Fruit fly (Drosophila melanogaster) Kc167 (cell line): ENCODE data around the gene MTA1-like.

Experiments used
- Sin3A ChIP-seq: fragments of >200 bp; optimal IDR thresholded peaks from 2 replicates; lab custom pipeline; 2018; ENCODE audit warnings: missing external identifiers
- h ChIP-seq: fragments of >200 bp; optimal IDR thresholded peaks from 3 replicates; lab custom pipeline; 2018; ENCODE audit warnings: missing external identifiers
- psq ChIP-seq: fragments of >200 bp; optimal IDR thresholded peaks from 2 replicates; lab custom pipeline; 2017; ENCODE audit warnings: missing external identifiers

DNA sequence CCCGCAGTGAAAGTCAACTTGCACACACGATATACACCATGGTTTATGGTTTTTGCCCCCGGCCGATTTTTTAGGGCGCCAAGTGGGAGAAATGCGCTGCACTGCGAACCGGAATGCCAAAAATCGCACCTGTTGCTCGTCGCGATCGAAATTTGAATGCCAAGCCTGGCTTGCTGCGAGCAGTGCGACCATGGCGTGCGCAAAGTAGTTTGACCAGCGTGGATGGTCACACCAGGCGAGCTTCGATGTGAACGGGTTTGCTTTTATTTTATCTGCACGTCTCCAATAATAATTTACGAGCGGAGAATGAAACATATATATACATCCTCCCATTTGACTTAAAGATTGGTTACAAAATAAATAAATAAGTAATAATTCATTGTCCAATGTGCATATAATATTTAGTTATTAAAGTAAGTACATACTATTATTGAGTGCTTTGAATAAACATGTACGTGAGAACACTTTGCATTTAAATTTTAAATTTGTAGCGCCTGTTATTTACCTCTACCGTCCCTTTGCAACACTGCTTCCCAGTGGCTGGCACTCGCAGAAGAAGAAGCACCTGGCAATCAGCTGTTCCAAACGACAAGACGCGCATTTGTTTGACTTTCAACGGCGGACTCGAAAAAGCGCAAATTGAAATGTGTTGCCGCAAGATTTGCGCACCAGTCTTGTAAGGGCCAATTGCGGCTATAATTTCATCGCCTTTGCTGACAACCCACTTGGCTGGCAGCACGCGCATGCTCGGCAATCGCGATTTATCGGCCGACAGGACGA lies 36.9 kb upstream of the MTA1-like start, which contains the start of the genes Rab23 and plx:
- TF ChIP-seq psq (lab: Kevin White, UChicago) (no peak), h (lab: Kevin White, UChicago) (no peak), Sin3A (no peak)
